Worm (Caenorhabditis elegans) whole organism, late embryonic: ENCODE measurements around the gene grld-1.
A peak's percentile ranks its signal among the peaks of the same experiment; 100 is the strongest.

Experiments
- C38D4.7 ChIP-seq: fragments of 200-800 bp; sonication (Bioruptor generic); optimal IDR thresholded peaks from 2 replicates; lab custom pipeline; 2018; ENCODE audit warnings: mild to moderate bottlenecking, missing genetic modification characterization, moderate library complexity, missing compliant biosample characterization
- F13H6.1 ChIP-seq: sonication (generic microtip); optimal IDR thresholded peaks from 2 replicates; lab custom pipeline; 2016; ENCODE audit warnings: missing genetic modification characterization, missing compliant biosample characterization
- K02D7.2 ChIP-seq: sonication (generic microtip); optimal IDR thresholded peaks from 2 replicates; lab custom pipeline; 2017; ENCODE audit warnings: mild to moderate bottlenecking, missing genetic modification characterization, missing compliant biosample characterization
- K09A11.1 ChIP-seq: sonication (generic microtip); optimal IDR thresholded peaks from 2 replicates; lab custom pipeline; 2017; ENCODE audit warnings: antibody characterized with exemption, mild to moderate bottlenecking, missing genetic modification characterization, missing compliant biosample characterization; ENCODE audit not compliant: insufficient read depth
- ceh-14 ChIP-seq: sonication (generic microtip); optimal IDR thresholded peaks from 2 replicates; lab custom pipeline; 2016; ENCODE audit warnings: missing genotype, missing genetic modification characterization, missing compliant biosample characterization
- ceh-18 ChIP-seq: sonication (generic microtip); optimal IDR thresholded peaks from 2 replicates; lab custom pipeline; 2016; ENCODE audit warnings: missing genetic modification characterization, missing compliant biosample characterization
- ceh-19 ChIP-seq: fragments of 200-800 bp; sonication (Bioruptor generic); optimal IDR thresholded peaks from 2 replicates; lab custom pipeline; 2018; ENCODE audit warnings: mild to moderate bottlenecking, missing genetic modification characterization, missing compliant biosample characterization
- ceh-2 ChIP-seq: sonication (generic microtip); optimal IDR thresholded peaks from 2 replicates; lab custom pipeline; 2016; ENCODE audit warnings: missing genotype, missing genetic modification characterization, missing compliant biosample characterization
- ceh-34 ChIP-seq: sonication (generic microtip); optimal IDR thresholded peaks from 2 replicates; lab custom pipeline; 2016; ENCODE audit warnings: mild to moderate bottlenecking, missing genetic modification characterization, missing compliant biosample characterization
- ceh-45 ChIP-seq: fragments of 200-800 bp; sonication (Bioruptor generic); IDR thresholded peaks from 2 replicates; pipeline ENCODE4 v1.3.6; 2022; ENCODE audit warnings: missing genetic modification reagents, missing genetic modification characterization, missing compliant biosample characterization
- ceh-48 ChIP-seq: sonication (generic microtip); optimal IDR thresholded peaks from 2 replicates; lab custom pipeline; 2016; ENCODE audit warnings: missing genetic modification characterization, inconsistent platforms, missing compliant biosample characterization
- ceh-6 ChIP-seq: fragments of 200-800 bp; sonication (Bioruptor generic); optimal IDR thresholded peaks from 2 replicates; lab custom pipeline; 2018; ENCODE audit warnings: mild to moderate bottlenecking, missing genetic modification characterization, missing compliant biosample characterization
- ceh-9 ChIP-seq: sonication (generic microtip); optimal IDR thresholded peaks from 2 replicates; lab custom pipeline; 2016; ENCODE audit warnings: mild to moderate bottlenecking, missing genetic modification characterization, inconsistent platforms, missing compliant biosample characterization
- dmd-4 ChIP-seq: sonication (generic microtip); optimal IDR thresholded peaks from 2 replicates; lab custom pipeline; 2016; ENCODE audit warnings: borderline replicate concordance, missing genetic modification characterization, missing compliant biosample characterization
- elt-2 ChIP-seq: sonication (generic microtip); optimal IDR thresholded peaks from 2 replicates; lab custom pipeline; 2016; ENCODE audit warnings: missing genetic modification reagents, missing genetic modification characterization, missing compliant biosample characterization
- elt-4 ChIP-seq: sonication (generic microtip); optimal IDR thresholded peaks from 2 replicates; lab custom pipeline; 2016; ENCODE audit warnings: missing genetic modification characterization, missing compliant biosample characterization
- hlh-13 ChIP-seq: fragments of 200-800 bp; sonication (Bioruptor generic); optimal IDR thresholded peaks from 2 replicates; lab custom pipeline; 2018; ENCODE audit warnings: mild to moderate bottlenecking, missing genetic modification characterization, missing compliant biosample characterization
- hlh-15 ChIP-seq: sonication (generic microtip); optimal IDR thresholded peaks from 2 replicates; lab custom pipeline; 2016; ENCODE audit warnings: missing genetic modification characterization, missing compliant biosample characterization
- hlh-30 ChIP-seq: sonication (generic microtip); optimal IDR thresholded peaks from 2 replicates; lab custom pipeline; 2017; ENCODE audit warnings: antibody characterized with exemption, missing genetic modification characterization, missing compliant biosample characterization; ENCODE audit not compliant: insufficient read depth
- hlh-6 ChIP-seq: sonication (generic microtip); optimal IDR thresholded peaks from 2 replicates; lab custom pipeline; 2016; ENCODE audit warnings: missing genotype, missing genetic modification characterization, missing compliant biosample characterization
- lim-6 ChIP-seq: sonication (generic microtip); optimal IDR thresholded peaks from 2 replicates; lab custom pipeline; 2016; ENCODE audit warnings: missing genetic modification characterization, missing compliant biosample characterization
- madf-2 ChIP-seq: sonication (generic microtip); optimal IDR thresholded peaks from 2 replicates; lab custom pipeline; 2017; ENCODE audit warnings: missing genetic modification characterization, missing compliant biosample characterization
- nhr-11 ChIP-seq: fragments of 150-350 bp; optimal IDR thresholded peaks from 2 replicates; lab custom pipeline; 2014; ENCODE audit warnings: missing biosample characterization, missing genetic modification characterization
- nhr-232 ChIP-seq: sonication (generic microtip); optimal IDR thresholded peaks from 2 replicates; lab custom pipeline; 2016; ENCODE audit warnings: missing genetic modification characterization, missing compliant biosample characterization
- npax-4 ChIP-seq: sonication (generic microtip); optimal IDR thresholded peaks from 2 replicates; lab custom pipeline; 2016; ENCODE audit warnings: missing genetic modification characterization, missing compliant biosample characterization
- pax-1 ChIP-seq: fragments of 150-350 bp; optimal IDR thresholded peaks from 2 replicates; lab custom pipeline; 2014; ENCODE audit warnings: missing biosample characterization, missing genetic modification characterization
- pha-2 ChIP-seq: sonication (generic microtip); optimal IDR thresholded peaks from 2 replicates; lab custom pipeline; 2017; ENCODE audit warnings: mild to moderate bottlenecking, missing genetic modification characterization, missing compliant biosample characterization
- pha-4 ChIP-seq: fragments of 150-350 bp; optimal IDR thresholded peaks from 2 replicates; lab custom pipeline; 2018; ENCODE audit warnings: missing biosample characterization, missing genetic modification reagents, missing genetic modification characterization
- pros-1 ChIP-seq: fragments of 150-350 bp; optimal IDR thresholded peaks from 2 replicates; lab custom pipeline; 2014; ENCODE audit warnings: missing biosample characterization, missing genetic modification reagents, missing genetic modification characterization
- rnt-1 ChIP-seq: sonication (generic microtip); optimal IDR thresholded peaks from 2 replicates; lab custom pipeline; 2016; ENCODE audit warnings: missing genetic modification characterization, missing compliant biosample characterization
- syd-9 ChIP-seq: sonication (generic microtip); optimal IDR thresholded peaks from 2 replicates; lab custom pipeline; 2016; ENCODE audit warnings: mild to moderate bottlenecking, missing genetic modification characterization, moderate library complexity, missing compliant biosample characterization
- ttx-3 ChIP-seq: sonication (generic microtip); optimal IDR thresholded peaks from 2 replicates; lab custom pipeline; 2016; ENCODE audit warnings: missing genetic modification reagents, missing genetic modification characterization, missing compliant biosample characterization
- unc-42 ChIP-seq: sonication (generic microtip); optimal IDR thresholded peaks from 2 replicates; lab custom pipeline; 2016; ENCODE audit warnings: missing genotype, missing genetic modification characterization, missing compliant biosample characterization
- unc-86 ChIP-seq: sonication (generic microtip); optimal IDR thresholded peaks from 2 replicates; lab custom pipeline; 2016; ENCODE audit warnings: missing genetic modification characterization, missing compliant biosample characterization
- zip-5 ChIP-seq: sonication (generic microtip); optimal IDR thresholded peaks from 2 replicates; lab custom pipeline; 2016; ENCODE audit warnings: missing genetic modification characterization, missing compliant biosample characterization
- ztf-16 ChIP-seq: sonication (generic microtip); optimal IDR thresholded peaks from 2 replicates; lab custom pipeline; 2017; ENCODE audit warnings: missing genetic modification characterization, missing compliant biosample characterization

The grld-1 gene

DNA sequence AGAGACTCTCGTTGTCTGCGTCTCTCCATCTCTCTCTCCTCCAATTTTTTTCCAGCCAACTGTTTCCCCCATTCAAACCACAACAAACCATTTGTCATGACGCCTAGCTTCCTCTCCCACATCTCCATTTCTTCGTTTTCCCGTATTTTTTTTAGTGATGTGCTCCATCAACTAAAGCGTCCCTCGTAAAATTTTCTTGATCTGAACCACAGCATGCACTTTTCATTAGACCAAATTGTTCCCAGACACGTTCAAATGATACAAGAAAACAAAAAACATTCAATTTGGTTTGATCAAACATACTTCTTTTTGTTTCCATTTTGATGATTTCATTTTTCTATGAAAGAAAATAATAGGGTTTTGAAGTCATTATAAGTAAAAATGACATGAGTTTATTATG lies 43.4 kb downstream of the grld-1 start:
- TF ChIP-seq ceh-9 (tag; lab: Kevin White, UChicago) = no peak

- TF ChIP-seq madf-2 (tag; lab: Kevin White, UChicago) (no peak), ceh-6 (GFP tag; lab: Kevin White, UChicago) (no peak)
Observed at ce11 chrIV:81428-81827, 44.3 kb downstream of the grld-1 start.

DNA sequence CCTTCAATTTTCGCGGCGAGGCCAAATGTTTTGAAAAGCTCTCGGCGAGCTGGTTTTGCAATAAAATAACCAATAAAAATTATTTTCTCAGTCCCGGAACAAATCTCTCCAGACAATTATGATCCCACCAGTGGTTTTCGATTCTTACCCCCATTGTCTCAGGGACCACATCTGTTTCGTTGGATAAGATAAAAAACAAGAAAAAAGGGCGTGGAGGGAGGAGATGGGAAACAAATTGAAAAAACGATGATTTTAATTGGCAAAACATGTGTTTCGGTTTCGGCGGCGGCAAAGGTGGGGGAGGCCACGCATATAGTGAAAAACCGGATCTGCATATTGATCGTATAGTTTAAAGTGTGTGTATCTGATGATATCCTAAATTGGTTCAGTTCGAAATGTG lies 44.8 kb downstream of the grld-1 start:
- no peak for TF ChIP-seq dmd-4 (tag; lab: Kevin White, UChicago)
- no peak for TF ChIP-seq ceh-34 (tag; lab: Kevin White, UChicago)
- TF ChIP-seq hlh-6 (tag; lab: Kevin White, UChicago) = no peak
- TF ChIP-seq ceh-2 (tag; lab: Kevin White, UChicago) = no peak
- TF ChIP-seq zip-5 (tag; lab: Kevin White, UChicago) = no peak
- no peak for TF ChIP-seq hlh-15
- TF ChIP-seq ceh-18 = no peak
- no peak for TF ChIP-seq ceh-14 (tag; lab: Kevin White, UChicago)
- no peak for TF ChIP-seq pax-1 (tag; lab: Kevin White, UChicago)

- TF ChIP-seq unc-42 (peak; percentile 80), ceh-45 (GFP tag; lab: Robert Waterston, UW) (no peak), ceh-2 (tag; lab: Kevin White, UChicago) (no peak), ceh-18 (peak; percentile 37)
Observed at ce11 chrIV:79205-79604, 46.5 kb downstream of the grld-1 start, which contains the start of gene T05C7.9. T05C7.9 (plus strand) TSS chrIV:79276.

DNA sequence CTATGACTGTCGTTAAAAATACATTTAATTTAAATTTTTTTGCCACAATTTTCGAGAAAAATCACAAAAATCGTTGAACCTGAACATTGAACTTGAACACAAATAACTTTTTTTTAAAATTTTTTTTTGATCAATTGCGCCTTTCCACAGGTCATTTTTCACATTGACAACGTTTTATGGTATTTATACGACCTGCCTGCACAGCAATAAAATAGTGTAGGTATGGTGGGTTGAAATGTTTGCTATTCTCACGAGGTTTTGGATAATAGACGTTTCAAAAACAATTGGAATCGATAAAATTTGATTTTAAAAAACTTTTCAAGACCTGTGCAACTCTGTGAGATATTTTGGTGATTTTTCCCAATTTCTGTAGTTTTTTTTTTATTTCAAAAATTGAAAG lies 47.5 kb downstream of the grld-1 start:
- no peak for TF ChIP-seq ztf-16 (tag; lab: Kevin White, UChicago)
- no peak for TF ChIP-seq elt-4 (tag; lab: Kevin White, UChicago)
- TF ChIP-seq K02D7.2 (tag; lab: Kevin White, UChicago) = no peak
- TF ChIP-seq hlh-6 (tag; lab: Kevin White, UChicago) = no peak
- no peak for TF ChIP-seq unc-42
- TF ChIP-seq pha-2 (tag; lab: Kevin White, UChicago) = no peak
- no peak for TF ChIP-seq ceh-6 (GFP tag; lab: Kevin White, UChicago)
- no peak for TF ChIP-seq pros-1 (tag; lab: Kevin White, UChicago)

DNA sequence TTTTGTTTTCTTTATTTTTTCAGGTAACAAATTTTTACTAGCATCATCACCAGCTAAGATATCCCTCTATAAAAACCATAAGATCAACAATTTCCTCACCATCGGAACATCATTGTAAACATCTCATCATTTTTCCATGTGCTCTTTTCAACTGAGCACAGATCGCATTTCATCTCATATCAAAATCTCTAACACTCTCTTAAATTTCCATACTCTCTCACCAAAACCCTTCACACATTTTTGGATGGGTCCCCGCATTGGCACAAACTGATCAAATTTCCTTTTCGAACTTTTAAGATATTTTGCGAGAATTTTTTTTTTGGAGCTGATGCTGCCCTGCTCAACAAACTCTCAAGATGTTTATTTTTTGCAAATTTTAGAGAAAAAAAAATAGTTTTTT lies 48.3 kb downstream of the grld-1 start:
- TF ChIP-seq ceh-34 (tag; lab: Kevin White, UChicago) (no peak), ceh-48 (tag; lab: Kevin White, UChicago) (no peak), hlh-6 (tag; lab: Kevin White, UChicago) (no peak), rnt-1 (tag; lab: Kevin White, UChicago) (no peak), hlh-15 (no peak), ceh-6 (GFP tag; lab: Kevin White, UChicago) (no peak), elt-2 (tag; lab: Kevin White, UChicago) (no peak), hlh-13 (GFP tag; lab: Kevin White, UChicago) (no peak), nhr-11 (tag; lab: Kevin White, UChicago) (no peak), ceh-18 (no peak), ceh-19 (GFP tag; lab: Kevin White, UChicago) (no peak), ttx-3 (tag; lab: Kevin White, UChicago) (no peak), nhr-232 (tag; lab: Kevin White, UChicago) (no peak), F13H6.1 (tag; lab: Kevin White, UChicago) (no peak)

DNA sequence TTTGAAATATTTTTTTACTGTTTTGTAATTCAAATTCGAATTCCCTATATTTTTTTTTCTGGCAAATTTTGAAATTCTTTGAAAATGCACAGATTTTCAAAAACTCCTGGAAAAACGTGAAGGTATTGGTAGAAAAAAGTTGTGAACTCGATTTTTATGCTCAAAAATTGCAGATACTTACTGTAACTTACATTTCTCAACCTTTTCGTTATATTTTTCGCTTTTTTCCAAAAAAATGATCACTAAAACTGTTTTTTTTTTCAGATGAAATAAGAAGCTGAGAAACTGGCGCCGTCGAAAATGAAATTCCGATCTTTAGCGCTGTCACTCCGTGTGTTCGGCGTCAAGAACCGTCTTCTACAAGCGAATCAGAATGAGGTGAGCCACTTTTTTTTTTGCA lies 49.7 kb downstream of the grld-1 start, which contains the start of gene T05C7.8:
Gene T05C7.8 (plus strand): TSS at position 301 of the 400 bp plus-strand sequence.
- TF ChIP-seq hlh-30 (tag; lab: Kevin White, UChicago) = no peak
- no peak for TF ChIP-seq npax-4 (tag; lab: Kevin White, UChicago)
- no peak for TF ChIP-seq F13H6.1 (tag; lab: Kevin White, UChicago)
- TF ChIP-seq syd-9 = no peak
- no peak for TF ChIP-seq nhr-232 (tag; lab: Kevin White, UChicago)
- no peak for TF ChIP-seq pha-4
- TF ChIP-seq madf-2 (tag; lab: Kevin White, UChicago) = no peak
- TF ChIP-seq C38D4.7 (GFP tag; lab: Kevin White, UChicago) = no peak
- TF ChIP-seq ceh-48 (tag; lab: Kevin White, UChicago) = no peak
- TF ChIP-seq unc-86 (tag; lab: Kevin White, UChicago) = no peak
- TF ChIP-seq K09A11.1 (tag; lab: Kevin White, UChicago) = no peak
- TF ChIP-seq lim-6 (tag; lab: Kevin White, UChicago) = no peak
